Fruit fly (Drosophila melanogaster) whole organism, embryonic: ENCODE measurements around the gene CG5180.
A peak's percentile ranks its signal among the peaks of the same experiment; 100 is the strongest.

Experiments used
- Antp ChIP-seq: fragments of 200-800 bp; sonication (Bioruptor generic); optimal IDR thresholded peaks from 3 replicates; lab custom pipeline; 2016; ENCODE audit warnings: missing biosample characterization, missing genetic modification characterization
- BEAF-32 ChIP-seq: fragments of 200-800 bp; sonication (Bioruptor generic); optimal IDR thresholded peaks from 3 replicates; lab custom pipeline; 2017; ENCODE audit warnings: missing biosample characterization, missing genetic modification characterization, mild to moderate bottlenecking, moderate library complexity, missing genetic modification reagents
- C15 ChIP-seq: fragments of 200-800 bp; sonication (Bioruptor generic); IDR thresholded peaks from 3 replicates; pipeline ENCODE4 v1.3.6; 2022; ENCODE audit warnings: missing biosample characterization, missing genetic modification characterization
- CG10274 ChIP-seq: fragments of 200-800 bp; sonication (Bioruptor generic); optimal IDR thresholded peaks from 3 replicates; lab custom pipeline; 2017; ENCODE audit warnings: missing biosample characterization, mild to moderate bottlenecking, missing genetic modification characterization
- CG10321 ChIP-seq: fragments of 200-800 bp; sonication (Bioruptor generic); IDR thresholded peaks from 2 replicates; pipeline ENCODE4 v1.3.6; 2022; ENCODE audit warnings: missing biosample characterization, missing genetic modification characterization
- CG10462 ChIP-seq: fragments of 200-800 bp; sonication (Bioruptor generic); optimal IDR thresholded peaks from 2 replicates; lab custom pipeline; 2016; ENCODE audit warnings: missing biosample characterization, missing genetic modification characterization
- CG10543 ChIP-seq: fragments of 200-800 bp; sonication (Bioruptor generic); optimal IDR thresholded peaks from 3 replicates; lab custom pipeline; 2017; ENCODE audit warnings: missing biosample characterization, mild to moderate bottlenecking, missing genetic modification characterization, moderate library complexity
- CG10654 ChIP-seq: fragments of 200-800 bp; sonication (Bioruptor generic); optimal IDR thresholded peaks from 2 replicates; lab custom pipeline; 2016; ENCODE audit warnings: missing biosample characterization, missing genetic modification characterization
- CG11247 ChIP-seq: fragments of 200-800 bp; sonication (Bioruptor generic); IDR thresholded peaks from 2 replicates; pipeline ENCODE4 v1.3.6; 2022; ENCODE audit warnings: missing biosample characterization, missing genetic modification characterization
- CG11398 ChIP-seq: fragments of 200-800 bp; sonication (Bioruptor generic); optimal IDR thresholded peaks from 2 replicates; lab custom pipeline; 2016; ENCODE audit warnings: missing biosample characterization, missing genetic modification characterization
- CG12104 ChIP-seq: fragments of 200-800 bp; sonication (Bioruptor generic); optimal IDR thresholded peaks from 3 replicates; lab custom pipeline; 2016; ENCODE audit warnings: missing biosample characterization, missing genetic modification characterization
- CG13296 ChIP-seq: fragments of 200-800 bp; sonication (Bioruptor generic); optimal IDR thresholded peaks from 3 replicates; lab custom pipeline; 2018; ENCODE audit warnings: missing biosample characterization, mild to moderate bottlenecking, missing genetic modification characterization
- CG17328 ChIP-seq: fragments of 200-800 bp; sonication (Bioruptor generic); IDR thresholded peaks from 2 replicates; pipeline ENCODE4 v1.3.6; 2022; ENCODE audit warnings: missing biosample characterization, missing genetic modification characterization
- CG17361 ChIP-seq: fragments of 200-800 bp; sonication (Bioruptor generic); IDR thresholded peaks from 3 replicates; pipeline ENCODE4 v1.3.6; 2022; ENCODE audit warnings: missing biosample characterization, missing genetic modification characterization
- CG2889 ChIP-seq: fragments of 200-800 bp; sonication (Bioruptor generic); IDR thresholded peaks from 3 replicates; pipeline ENCODE4 v1.3.6; 2022; ENCODE audit warnings: missing biosample characterization, missing genetic modification characterization
- CG30020 ChIP-seq: fragments of 200-800 bp; optimal IDR thresholded peaks from 2 replicates; lab custom pipeline; 2019; ENCODE audit warnings: missing biosample characterization, mild to moderate bottlenecking, missing genetic modification characterization, moderate library complexity
- CG30431 ChIP-seq: fragments of 200-800 bp; sonication (Bioruptor generic); optimal IDR thresholded peaks from 2 replicates; lab custom pipeline; 2017; ENCODE audit warnings: missing biosample characterization, missing genetic modification characterization
- CG32767 ChIP-seq: fragments of 200-800 bp; sonication (Bioruptor generic); IDR thresholded peaks from 2 replicates; pipeline ENCODE4 v1.3.6; 2022; ENCODE audit warnings: missing biosample characterization, missing genetic modification characterization
- CG3407 ChIP-seq: fragments of 200-800 bp; sonication (Bioruptor generic); optimal IDR thresholded peaks from 2 replicates; lab custom pipeline; 2018; ENCODE audit warnings: missing biosample characterization, mild to moderate bottlenecking, missing genetic modification characterization
- CG6791 ChIP-seq: fragments of 200-800 bp; sonication (Bioruptor generic); IDR thresholded peaks from 3 replicates; pipeline ENCODE4 v1.3.6; 2022; ENCODE audit warnings: missing biosample characterization, missing genetic modification characterization; ENCODE audit not compliant: partially characterized antibody
- CG6813 ChIP-seq: fragments of 200-800 bp; sonication (Bioruptor generic); optimal IDR thresholded peaks from 2 replicates; lab custom pipeline; 2017; ENCODE audit warnings: missing biosample characterization, missing genetic modification characterization, mild to moderate bottlenecking, moderate library complexity, missing genetic modification reagents
- CG9932 ChIP-seq: fragments of 200-800 bp; sonication (Bioruptor generic); IDR thresholded peaks from 2 replicates; pipeline ENCODE4 v1.3.6; 2022; ENCODE audit warnings: missing biosample characterization, missing genetic modification characterization
- CTCF ChIP-seq: fragments of 200-800 bp; sonication (Bioruptor generic); optimal IDR thresholded peaks from 2 replicates; lab custom pipeline; 2017; ENCODE audit warnings: missing biosample characterization, mild to moderate bottlenecking, missing genetic modification characterization, moderate library complexity
- Dad ChIP-seq: fragments of 200-800 bp; sonication (Bioruptor generic); optimal IDR thresholded peaks from 3 replicates; lab custom pipeline; 2016; ENCODE audit warnings: missing biosample characterization, missing genetic modification characterization
- Dll ChIP-seq: fragments of 200-800 bp; sonication (Bioruptor generic); IDR thresholded peaks from 4 replicates; pipeline ENCODE4 v1.3.6; 2022; ENCODE audit warnings: missing biosample characterization, missing genetic modification characterization; ENCODE audit not compliant: partially characterized antibody
- HHEX ChIP-seq: fragments of 200-800 bp; sonication (Bioruptor generic); optimal IDR thresholded peaks from 3 replicates; lab custom pipeline; 2017; ENCODE audit warnings: missing biosample characterization, mild to moderate bottlenecking, missing genetic modification characterization, missing genetic modification reagents
- Hr3 ChIP-seq: fragments of 200-800 bp; sonication (Bioruptor generic); optimal IDR thresholded peaks from 3 replicates; lab custom pipeline; 2016; ENCODE audit warnings: missing biosample characterization, missing genetic modification characterization
- Lim3 ChIP-seq: fragments of 200-800 bp; sonication (Bioruptor generic); IDR thresholded peaks from 2 replicates; pipeline ENCODE4 v1.3.6; 2022; ENCODE audit warnings: missing biosample characterization, missing genetic modification characterization
- Lpt ChIP-seq: fragments of >200 bp; optimal IDR thresholded peaks from 2 replicates; lab custom pipeline; 2018; ENCODE audit warnings: missing biosample characterization, missing genetic modification characterization
- Mad ChIP-seq: fragments of 200-800 bp; sonication (Bioruptor generic); optimal IDR thresholded peaks from 2 replicates; lab custom pipeline; 2016; ENCODE audit warnings: missing biosample characterization, missing genetic modification characterization
- Nf-YB ChIP-seq: fragments of 200-800 bp; sonication (Bioruptor generic); optimal IDR thresholded peaks from 3 replicates; lab custom pipeline; 2019; ENCODE audit warnings: missing biosample characterization, mild to moderate bottlenecking, missing genetic modification characterization, moderate library complexity
- Opbp ChIP-seq: fragments of 200-800 bp; sonication (Bioruptor generic); IDR thresholded peaks from 3 replicates; pipeline ENCODE4 v1.3.6; 2022; ENCODE audit warnings: missing biosample characterization, missing genetic modification characterization; ENCODE audit not compliant: partially characterized antibody
- Ravus ChIP-seq: fragments of 200-800 bp; sonication (Bioruptor generic); IDR thresholded peaks from 2 replicates; pipeline ENCODE4 v1.3.6; 2022; ENCODE audit warnings: missing biosample characterization, missing genetic modification characterization
- Rx ChIP-seq: fragments of 200-800 bp; sonication (Bioruptor generic); IDR thresholded peaks from 2 replicates; pipeline ENCODE4 v1.3.6; 2022; ENCODE audit warnings: missing biosample characterization, missing genetic modification characterization
- Usf ChIP-seq: fragments of 200-800 bp; sonication (Bioruptor generic); optimal IDR thresholded peaks from 2 replicates; lab custom pipeline; 2017; ENCODE audit warnings: missing genotype, missing biosample characterization, missing genetic modification characterization
- al ChIP-seq: fragments of 200-800 bp; sonication (Bioruptor generic); IDR thresholded peaks from 2 replicates; pipeline ENCODE4 v1.3.6; 2022; ENCODE audit warnings: missing biosample characterization, missing genetic modification characterization
- az2 ChIP-seq: fragments of 200-800 bp; sonication (Bioruptor generic); optimal IDR thresholded peaks from 3 replicates; lab custom pipeline; 2016; ENCODE audit warnings: missing biosample characterization, missing genetic modification characterization
- crc ChIP-seq: fragments of 200-800 bp; sonication (Bioruptor generic); optimal IDR thresholded peaks from 2 replicates; lab custom pipeline; 2016; ENCODE audit warnings: missing biosample characterization, missing genetic modification characterization
- dm ChIP-seq: fragments of 200-800 bp; sonication (Bioruptor generic); optimal IDR thresholded peaks from 3 replicates; lab custom pipeline; 2016; ENCODE audit warnings: missing biosample characterization, missing genetic modification characterization
- dmrt99B ChIP-seq: fragments of 200-800 bp; sonication (Bioruptor generic); optimal IDR thresholded peaks from 2 replicates; lab custom pipeline; 2018; ENCODE audit warnings: missing biosample characterization, mild to moderate bottlenecking, missing genetic modification characterization, moderate library complexity
- gfzf ChIP-seq: fragments of 200-800 bp; sonication (Bioruptor generic); optimal IDR thresholded peaks from 2 replicates; lab custom pipeline; 2016; ENCODE audit warnings: missing biosample characterization, mild to moderate bottlenecking, missing genetic modification characterization, moderate library complexity
- klu ChIP-seq: fragments of 200-800 bp; sonication (Bioruptor generic); IDR thresholded peaks from 2 replicates; pipeline ENCODE4 v1.3.6; 2022; ENCODE audit warnings: missing biosample characterization, missing genetic modification characterization
- kni ChIP-seq: fragments of 200-800 bp; sonication (Bioruptor generic); optimal IDR thresholded peaks from 3 replicates; lab custom pipeline; 2017; ENCODE audit warnings: mild to moderate bottlenecking, missing biosample characterization, missing genetic modification reagents, missing genetic modification characterization
- nmo ChIP-seq: fragments of 200-800 bp; sonication (Bioruptor generic); optimal IDR thresholded peaks from 2 replicates; lab custom pipeline; 2018; ENCODE audit warnings: missing biosample characterization, mild to moderate bottlenecking, missing genetic modification characterization, moderate library complexity
- rib ChIP-seq: fragments of 200-800 bp; sonication (Bioruptor generic); IDR thresholded peaks from 2 replicates; pipeline ENCODE4 v1.3.6; 2022; ENCODE audit warnings: missing biosample characterization, missing genetic modification characterization
- sens-2 ChIP-seq: fragments of 200-800 bp; sonication (Bioruptor generic); IDR thresholded peaks from 2 replicates; pipeline ENCODE4 v1.3.6; 2022; ENCODE audit warnings: missing biosample characterization, missing genetic modification characterization
- seq ChIP-seq: fragments of 200-800 bp; sonication (Bioruptor generic); IDR thresholded peaks from 2 replicates; pipeline ENCODE4 v1.3.6; 2022; ENCODE audit warnings: missing biosample characterization, missing genetic modification characterization
- sim ChIP-seq: fragments of 200-800 bp; sonication (Bioruptor generic); IDR thresholded peaks from 2 replicates; pipeline ENCODE4 v1.3.6; 2022; ENCODE audit warnings: missing biosample characterization, missing genetic modification characterization
- twi ChIP-seq: fragments of 200-800 bp; optimal IDR thresholded peaks from 2 replicates; lab custom pipeline; 2019; ENCODE audit warnings: missing biosample characterization, mild to moderate bottlenecking, missing genetic modification characterization, moderate library complexity

Gene CG5180

DNA sequence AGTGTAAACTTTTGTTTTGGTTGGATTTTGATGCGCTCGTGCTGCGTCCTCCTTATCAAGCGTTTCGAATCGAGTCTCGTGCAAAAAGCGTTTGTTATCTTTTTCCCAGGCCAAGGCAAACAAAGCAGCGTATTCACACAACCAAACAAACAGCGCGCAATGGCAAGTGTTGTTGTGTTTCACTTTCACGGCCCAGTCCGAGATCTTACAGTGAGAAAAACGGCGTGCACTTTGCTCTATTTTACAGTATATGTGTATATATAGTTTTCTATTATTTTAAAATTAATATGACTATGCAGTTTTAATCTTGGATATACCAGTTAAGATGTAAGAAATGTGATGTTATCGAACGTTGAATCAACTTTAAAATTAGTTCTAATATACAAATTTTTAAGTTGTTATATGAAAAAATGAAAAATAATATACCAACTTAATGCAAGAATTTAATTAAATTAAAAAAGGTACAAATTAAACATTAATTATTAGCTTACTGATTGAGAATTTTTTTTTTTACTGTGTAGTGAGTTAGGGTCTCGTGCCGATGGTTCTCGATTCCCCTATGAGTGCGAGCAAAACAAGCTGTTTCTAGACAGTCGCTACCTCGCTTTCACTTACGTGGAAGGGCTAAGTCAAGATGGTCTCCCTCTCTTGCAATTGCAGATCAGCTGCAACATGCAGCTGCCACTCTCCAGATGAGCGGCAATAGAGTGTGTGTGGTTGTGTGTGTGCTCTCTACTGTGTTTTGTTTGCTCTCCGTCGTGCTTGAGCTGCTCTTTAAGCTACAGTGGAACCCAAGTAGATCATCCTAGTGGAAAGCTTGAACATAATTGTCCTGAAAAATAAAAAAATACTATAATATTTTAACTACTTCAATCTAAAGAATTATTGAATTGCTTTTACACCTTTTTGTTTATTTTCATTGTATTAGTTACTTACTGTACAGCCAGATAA lies 36.7 kb downstream of the CG5180 start (continued):
- TF ChIP-seq Lim3 (GFP tag; lab: Robert Waterston, UW), result no peak
- peak; percentile 84 for TF ChIP-seq az2 (GFP tag; lab: Kevin White, UChicago)
- TF ChIP-seq CG6791 (GFP tag; lab: Robert Waterston, UW), result no peak
- TF ChIP-seq Ravus (GFP tag; lab: Robert Waterston, UW), result peak; percentile 66
- TF ChIP-seq CG10321 (GFP tag; lab: Robert Waterston, UW), result no peak
- TF ChIP-seq CG10462, result peak; percentile 76
- peak; percentile 68 for TF ChIP-seq CG30431 (GFP tag; lab: Kevin White, UChicago)
- no peak for TF ChIP-seq C15 (GFP tag; lab: Robert Waterston, UW)
- peak; percentile 38; the same call in 1 of the 2 replicates for TF ChIP-seq rib (GFP tag; lab: Robert Waterston, UW)
- TF ChIP-seq Rx (GFP tag; lab: Robert Waterston, UW), result 0 out of 2 replicates have a peak, but pooled peaks have one; percentile 32
- TF ChIP-seq seq (GFP tag; lab: Robert Waterston, UW), result 0 out of 2 replicates have a peak, but pooled peaks have one; percentile 48
- peak; percentile 37 for TF ChIP-seq CTCF
- peak; percentile 72 for TF ChIP-seq CG10543 (GFP tag; lab: Kevin White, UChicago)
- TF ChIP-seq Lpt (GFP tag; lab: Kevin White, UChicago), result no peak
- peak; percentile 81 for TF ChIP-seq CG32767 (GFP tag; lab: Robert Waterston, UW)
- no peak for TF ChIP-seq Opbp (GFP tag; lab: Robert Waterston, UW)
- peak; percentile 35 for TF ChIP-seq CG10274
- TF ChIP-seq klu (GFP tag; lab: Robert Waterston, UW), result peak; percentile 53
- TF ChIP-seq CG13296 (GFP tag; lab: Kevin White, UChicago), result peak; percentile 83
- TF ChIP-seq crc (GFP tag; lab: Kevin White, UChicago), result no peak
- no peak for TF ChIP-seq BEAF-32 (GFP tag; lab: Kevin White, UChicago)
- TF ChIP-seq CG9932 (GFP tag; lab: Robert Waterston, UW), result no peak
- TF ChIP-seq dm (GFP tag; lab: Kevin White, UChicago), result no peak
- TF ChIP-seq Mad, result no peak
- peak; percentile 97 for TF ChIP-seq dmrt99B (tag; lab: Kevin White, UChicago)
- TF ChIP-seq Hr3 (GFP tag; lab: Kevin White, UChicago), result peak; percentile 85
- TF ChIP-seq sim (GFP tag; lab: Robert Waterston, UW), result peak; percentile 79
- peak; percentile 82 for TF ChIP-seq CG12104 (GFP tag; lab: Kevin White, UChicago)
- peak; percentile 23 for TF ChIP-seq kni (GFP tag; lab: Kevin White, UChicago)
- TF ChIP-seq Nf-YB (GFP tag; lab: Kevin White, UChicago), result peak; percentile 84
- TF ChIP-seq sens-2, result 0 out of 2 replicates have a peak, but pooled peaks have one; percentile 5
- peak; percentile 98 for TF ChIP-seq CG17361 (GFP tag; lab: Robert Waterston, UW)
- peak; percentile 53; the same call in 1 of the 3 replicates for TF ChIP-seq CG2889 (GFP tag; lab: Robert Waterston, UW)
- no peak for TF ChIP-seq CG11398 (GFP tag; lab: Kevin White, UChicago)
- peak; percentile 23 for TF ChIP-seq CG11247 (GFP tag; lab: Robert Waterston, UW)
- peak; percentile 80 for TF ChIP-seq HHEX (GFP tag; lab: Kevin White, UChicago)
- TF ChIP-seq CG10654, result peak; percentile 81
- peak; percentile 98 for TF ChIP-seq nmo (GFP tag; lab: Kevin White, UChicago)
- TF ChIP-seq Usf, result peak; percentile 84
- TF ChIP-seq CG17328 (GFP tag; lab: Robert Waterston, UW), result peak; percentile 82
- TF ChIP-seq CG30020, result peak; percentile 72
- peak; percentile 86 for TF ChIP-seq CG6813
- no peak for TF ChIP-seq Antp (GFP tag; lab: Kevin White, UChicago)
- peak; percentile 81 for TF ChIP-seq twi (tag; lab: Kevin White, UChicago)
- TF ChIP-seq CG3407 (GFP tag; lab: Kevin White, UChicago), result peak; percentile 88
- no peak for TF ChIP-seq Dad (GFP tag; lab: Kevin White, UChicago)
- peak; percentile 43; the same call in 1 of the 2 replicates for TF ChIP-seq al (GFP tag; lab: Robert Waterston, UW)
- no peak for TF ChIP-seq gfzf (GFP tag; lab: Kevin White, UChicago)
- TF ChIP-seq Dll (GFP tag; lab: Robert Waterston, UW), result no peak
